Fruit fly (Drosophila melanogaster) whole organism, wandering third instar larva: ENCODE data around the gene kra.

Experiments
- Abd-B ChIP-seq: fragments of >200 bp; optimal IDR thresholded peaks from 2 replicates; lab custom pipeline; 2017; ENCODE audit warnings: missing biosample characterization, missing genetic modification characterization
- CG9705 ChIP-seq: fragments of 200-800 bp; sonication (Bioruptor generic); optimal IDR thresholded peaks from 2 replicates; lab custom pipeline; 2018; ENCODE audit warnings: missing biosample characterization, mild to moderate bottlenecking, missing genetic modification characterization
- CrebA ChIP-seq: fragments of 200-800 bp; sonication (Bioruptor generic); optimal IDR thresholded peaks from 2 replicates; lab custom pipeline; 2016; ENCODE audit warnings: missing biosample characterization, mild to moderate bottlenecking, missing genetic modification characterization, borderline replicate concordance
- Dfd ChIP-seq: fragments of >200 bp; optimal IDR thresholded peaks from 2 replicates; lab custom pipeline; 2017; ENCODE audit warnings: missing biosample characterization, missing genetic modification characterization
- Dif ChIP-seq: fragments of 200-275, 200-300 bp; sonication (Bioruptor generic); optimal IDR thresholded peaks from 2 replicates; lab custom pipeline; 2018; ENCODE audit warnings: missing biosample characterization, missing genetic modification characterization; ENCODE audit not compliant: partially characterized antibody
- HLH106 ChIP-seq: fragments of 200-800 bp; optimal IDR thresholded peaks from 3 replicates; lab custom pipeline; 2019; ENCODE audit warnings: missing biosample characterization, mild to moderate bottlenecking, missing genetic modification characterization, moderate library complexity
- Hnf4 ChIP-seq: fragments of 200-800 bp; sonication (Bioruptor generic); optimal IDR thresholded peaks from 2 replicates; lab custom pipeline; 2016; ENCODE audit warnings: missing biosample characterization, mild to moderate bottlenecking, missing genetic modification characterization
- Hr83 ChIP-seq: fragments of 200-300 bp; sonication (Bioruptor generic); optimal IDR thresholded peaks from 2 replicates; lab custom pipeline; 2016; ENCODE audit warnings: missing biosample characterization, mild to moderate bottlenecking, missing genetic modification characterization, moderate library complexity; ENCODE audit not compliant: poor library complexity, severe bottlenecking
- Mio ChIP-seq: sonication (Bioruptor generic); optimal IDR thresholded peaks from 2 replicates; lab custom pipeline; 2016; ENCODE audit warnings: missing biosample characterization, missing genetic modification characterization
- Myc ChIP-seq: fragments of >200 bp; optimal IDR thresholded peaks from 2 replicates; lab custom pipeline; 2017
- N ChIP-seq: fragments of >200 bp; optimal IDR thresholded peaks from 2 replicates; lab custom pipeline; 2018; ENCODE audit warnings: missing biosample characterization, missing external identifiers, missing genetic modification characterization
- OdsH ChIP-seq: fragments of 200-800 bp; sonication (Bioruptor generic); optimal IDR thresholded peaks from 2 replicates; lab custom pipeline; 2016; ENCODE audit warnings: missing biosample characterization, mild to moderate bottlenecking, missing genetic modification characterization
- Rel ChIP-seq, 2 experiments: fragments of 200-800 bp; sonication (Bioruptor generic) in 1 of 2; optimal IDR thresholded peaks; 2 replicates in 1 of 2; 3 replicates in 1 of 2; lab custom pipeline; 2016 to 2019; ENCODE audit warnings: mild to moderate bottlenecking in 2 of 2, missing biosample characterization in 2 of 2, missing genetic modification characterization in 2 of 2, moderate library complexity in 1 of 2
- Sp1 ChIP-seq: fragments of 200-800 bp; sonication (Bioruptor generic); optimal IDR thresholded peaks from 3 replicates; lab custom pipeline; 2019; ENCODE audit warnings: missing biosample characterization, mild to moderate bottlenecking, missing genetic modification characterization, moderate library complexity
- dmrt93B ChIP-seq: fragments of 200-800 bp; sonication (Bioruptor generic); optimal IDR thresholded peaks from 2 replicates; lab custom pipeline; 2018; ENCODE audit warnings: missing biosample characterization, mild to moderate bottlenecking, missing genetic modification characterization
- ey ChIP-seq: fragments of 200-800 bp; sonication (Bioruptor generic); optimal IDR thresholded peaks from 2 replicates; lab custom pipeline; 2016; ENCODE audit warnings: missing biosample characterization, missing genetic modification characterization
- foxo ChIP-seq, 2 experiments: fragments of 200-800 bp; sonication (Bioruptor generic); optimal IDR thresholded peaks; 2 replicates in 1 of 2; 3 replicates in 1 of 2; lab custom pipeline; 2016 to 2017; ENCODE audit warnings: missing biosample characterization in 2 of 2, missing genetic modification characterization in 2 of 2
- h ChIP-seq: fragments of 200-800 bp; sonication (Bioruptor generic); optimal IDR thresholded peaks from 3 replicates; lab custom pipeline; 2016; ENCODE audit warnings: missing biosample characterization, mild to moderate bottlenecking, missing genetic modification characterization
- pan ChIP-seq: fragments of >200 bp; optimal IDR thresholded peaks from 2 replicates; lab custom pipeline; 2017
- rgr ChIP-seq: fragments of 200-800 bp; sonication (Bioruptor generic); optimal IDR thresholded peaks from 3 replicates; lab custom pipeline; 2016; ENCODE audit warnings: missing biosample characterization, mild to moderate bottlenecking, missing genetic modification characterization
- sage ChIP-seq: fragments of 200-800 bp; sonication (Bioruptor generic); optimal IDR thresholded peaks from 2 replicates; lab custom pipeline; 2016; ENCODE audit warnings: missing biosample characterization, mild to moderate bottlenecking, missing genetic modification characterization
- sv ChIP-seq: fragments of 200-800 bp; sonication (Bioruptor generic); optimal IDR thresholded peaks from 3 replicates; lab custom pipeline; 2016; ENCODE audit warnings: missing biosample characterization, missing genetic modification characterization
- usp ChIP-seq: fragments of >200 bp; optimal IDR thresholded peaks from 2 replicates; lab custom pipeline; 2017; ENCODE audit warnings: missing biosample characterization, missing genetic modification characterization
- woc ChIP-seq: sonication (Bioruptor generic); optimal IDR thresholded peaks from 2 replicates; lab custom pipeline; 2016; ENCODE audit warnings: missing biosample characterization, mild to moderate bottlenecking, missing genetic modification characterization

The kra gene

dm6 chr3R:5551068-5551467, 49.9 kb downstream of the kra start, which contains the start of gene mia:
Gene mia (minus strand): TSS chr3R:5551168.
- TF ChIP-seq h (GFP tag; lab: Kevin White, UChicago) (no peak), Dfd (GFP tag; lab: Kevin White, UChicago) (no peak), Mio (GFP tag; lab: Kevin White, UChicago) (no peak), CG9705 (GFP tag; lab: Kevin White, UChicago) (no peak), Abd-B (no peak)
- TF ChIP-seq, all 38 proteins: peak for 0

- no peak for TF ChIP-seq HLH106 (tag; lab: Kevin White, UChicago)
- no peak for TF ChIP-seq Sp1 (GFP tag; lab: Kevin White, UChicago)
- no peak for TF ChIP-seq foxo (GFP tag; optimal IDR thresholded peaks at IDR 0.05; lab: Kevin White, UChicago)
- no peak for TF ChIP-seq rgr (GFP tag; lab: Kevin White, UChicago)
- no peak for TF ChIP-seq Abd-B
- TF ChIP-seq h (GFP tag; lab: Kevin White, UChicago), result no peak
- TF ChIP-seq Hnf4 (GFP tag; lab: Kevin White, UChicago), result no peak
- TF ChIP-seq sage (GFP tag; lab: Kevin White, UChicago), result no peak
- TF ChIP-seq woc (GFP tag; lab: Kevin White, UChicago), result no peak
- TF ChIP-seq, all 38 proteins: peak for 0
Observed at dm6 chr3R:5550452-5550851, 50.5 kb downstream of the kra start.

- TF ChIP-seq usp (GFP tag; lab: Kevin White, UChicago) (no peak), OdsH (GFP tag; lab: Kevin White, UChicago) (peak; percentile 32), ey (peak; percentile 42), N (GFP tag; lab: Kevin White, UChicago) (no peak), Hr83 (GFP tag; lab: Kevin White, UChicago) (peak; percentile 87), CG9705 (GFP tag; lab: Kevin White, UChicago) (peak; percentile 38), Dif (GFP tag; lab: Kevin White, UChicago) (peak; percentile 31), h (GFP tag; lab: Kevin White, UChicago) (peak; percentile 87), foxo (GFP tag; optimal IDR thresholded peaks at IDR 0.05; lab: Kevin White, UChicago) (peak in 1 of 2 experiments; percentile 69), woc (GFP tag; lab: Kevin White, UChicago) (peak; percentile 62), Myc (lab: Kevin White, UChicago) (peak; percentile 69), sv (GFP tag; lab: Kevin White, UChicago) (peak; percentile 44), Abd-B (no peak), pan (lab: Kevin White, UChicago) (no peak), dmrt93B (GFP tag; lab: Kevin White, UChicago) (no peak), CrebA (GFP tag; lab: Kevin White, UChicago) (no peak), Rel (GFP tag; optimal IDR thresholded peaks at IDR 0.05; lab: Kevin White, UChicago) (no peak), Rel (tag; optimal IDR thresholded peaks at IDR 0.05; lab: Kevin White, UChicago) (peak; percentile 41)
Observed at dm6 chr3R:5547464-5547943, 53.4 kb downstream of the kra start, which contains the start of gene CG2519. Gene CG2519 (minus strand): TSS chr3R:5547775.
